Worm (Caenorhabditis elegans): ENCODE data around the gene C02E7.7.

DNA sequence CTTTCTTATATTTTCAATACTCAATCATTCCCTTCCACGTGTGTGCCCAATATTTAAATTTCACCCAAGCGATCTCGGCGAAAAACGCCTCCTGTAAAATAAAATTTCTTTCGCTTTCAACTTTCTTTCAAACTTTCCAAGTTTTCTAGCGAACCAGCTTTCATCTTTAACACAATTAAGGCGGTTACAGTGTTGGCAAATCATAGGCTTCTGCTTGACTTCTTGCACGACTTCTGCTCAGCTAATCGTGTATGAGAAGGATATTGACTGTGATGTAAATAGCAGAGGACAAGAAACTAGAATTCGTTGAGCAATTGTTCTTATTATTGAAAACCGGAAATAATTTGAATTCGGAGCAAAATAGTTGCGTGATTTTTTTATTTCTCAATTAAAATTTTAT, 27.1 kb downstream of the C02E7.7 start:
- no peak for TF ChIP-seq ztf-23 (GFP tag; IDR thresholded peaks at IDR 0.05)
- no peak for TF ChIP-seq ztf-29 (GFP tag; IDR thresholded peaks at IDR 0.05)

Measured in whole organism, midembryonic.